Fruit fly (Drosophila melanogaster) Kc167 (cell line): ENCODE results near the gene eEF1delta.

Experiments used
- Myc ChIP-seq: fragments of >200 bp; optimal IDR thresholded peaks from 2 replicates; lab custom pipeline; 2017; ENCODE audit warnings: missing external identifiers
- Sin3A ChIP-seq: fragments of >200 bp; optimal IDR thresholded peaks from 2 replicates; lab custom pipeline; 2018; ENCODE audit warnings: missing external identifiers
- h ChIP-seq: fragments of >200 bp; optimal IDR thresholded peaks from 3 replicates; lab custom pipeline; 2018; ENCODE audit warnings: missing external identifiers
- insv ChIP-seq: fragments of >200 bp; optimal IDR thresholded peaks from 3 replicates; lab custom pipeline; 2018; ENCODE audit warnings: missing external identifiers
- psq ChIP-seq: fragments of >200 bp; optimal IDR thresholded peaks from 2 replicates; lab custom pipeline; 2017; ENCODE audit warnings: missing external identifiers
- ttk ChIP-seq: sonication (Bioruptor generic); optimal IDR thresholded peaks from 2 replicates; lab custom pipeline; 2017; ENCODE audit warnings: missing external identifiers

Gene eEF1delta

DNA sequence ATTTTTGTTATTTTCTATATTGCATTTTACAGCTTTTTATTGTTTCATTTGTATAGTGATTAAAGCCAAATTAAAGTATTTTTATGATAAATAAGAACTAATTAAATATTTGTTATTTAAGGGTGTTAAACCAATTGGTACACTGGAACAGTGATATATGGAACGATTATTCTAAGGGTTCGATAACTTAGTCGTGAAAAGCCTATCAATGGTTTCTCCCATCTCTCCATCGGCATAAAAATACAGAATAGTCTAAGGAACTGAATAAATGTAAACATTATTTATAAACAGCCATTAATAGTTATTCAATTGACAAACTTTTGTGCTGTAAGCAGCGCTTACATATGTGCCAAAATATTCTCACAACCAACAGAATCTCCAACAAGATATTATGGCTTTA, 32.8 kb downstream of the eEF1delta start, which contains the start of gene Mob3:
Gene Mob3, plus strand, starts transcription at position 208 of the 400 bp plus-strand sequence.
- TF ChIP-seq Myc (lab: Kevin White, UChicago) = no peak
- no peak for TF ChIP-seq Sin3A (lab: Kevin White, UChicago)
- no peak for TF ChIP-seq insv (lab: Kevin White, UChicago)
- TF ChIP-seq h (lab: Kevin White, UChicago) = no peak
- no peak for TF ChIP-seq ttk (lab: Kevin White, UChicago)
- no peak for TF ChIP-seq psq (lab: Kevin White, UChicago)

dm6 chr2L:10266511-10266910, 34.2 kb downstream of the eEF1delta start, which contains the start of gene CG4953:
CG4953 (plus strand) TSS chr2L:10266703.
- TF ChIP-seq psq (lab: Kevin White, UChicago) (no peak), ttk (lab: Kevin White, UChicago) (no peak), insv (lab: Kevin White, UChicago) (no peak), Myc (lab: Kevin White, UChicago) (no peak), h (lab: Kevin White, UChicago) (no peak), Sin3A (lab: Kevin White, UChicago) (no peak)

- TF ChIP-seq h (lab: Kevin White, UChicago) (no peak), psq (lab: Kevin White, UChicago) (no peak), Sin3A (lab: Kevin White, UChicago) (no peak), ttk (lab: Kevin White, UChicago) (no peak), Myc (lab: Kevin White, UChicago) (no peak), insv (lab: Kevin White, UChicago) (no peak)
These were observed 36.4 kb downstream of the eEF1delta start, which contains the start of gene CG4957 for dm6 chr2L:10268688-10269087. CG4957 (plus strand) TSS chr2L:10268872.

DNA sequence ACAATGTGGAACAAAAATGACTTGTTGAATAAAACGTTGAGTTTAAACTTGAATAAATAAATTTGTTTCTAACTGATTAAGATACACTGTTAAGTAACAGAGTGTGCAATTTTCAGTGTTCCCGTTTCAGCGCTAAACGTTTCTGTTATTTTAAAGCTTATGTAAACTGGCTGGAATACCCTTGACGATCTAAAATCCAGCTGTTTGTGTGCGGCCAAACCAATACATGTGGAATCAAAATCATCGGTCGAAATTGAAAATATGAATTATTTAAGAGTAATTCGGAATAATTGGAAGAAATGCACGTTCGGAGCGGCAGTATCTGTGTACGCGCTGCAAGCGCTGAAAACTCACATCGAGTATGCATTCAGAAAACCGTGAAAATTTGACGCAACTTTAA, 37.5 kb downstream of the eEF1delta start, which contains the start of gene Mulk:
Gene Mulk, plus strand, starts transcription at position 198 of the 400 bp plus-strand sequence.
- no peak for TF ChIP-seq ttk (lab: Kevin White, UChicago)
- no peak for TF ChIP-seq psq (lab: Kevin White, UChicago)
- TF ChIP-seq Sin3A (lab: Kevin White, UChicago) = no peak
- no peak for TF ChIP-seq insv (lab: Kevin White, UChicago)
- no peak for TF ChIP-seq Myc (lab: Kevin White, UChicago)
- TF ChIP-seq h (lab: Kevin White, UChicago) = no peak

dm6 chr2L:10272224-10272623, 39.9 kb downstream of the eEF1delta start, which contains the start of gene trk:
trk (minus strand) TSS chr2L:10272324.
- no peak for TF ChIP-seq Myc (lab: Kevin White, UChicago)
- no peak for TF ChIP-seq insv (lab: Kevin White, UChicago)
- TF ChIP-seq Sin3A (lab: Kevin White, UChicago) = no peak
- no peak for TF ChIP-seq psq (lab: Kevin White, UChicago)
- TF ChIP-seq ttk (lab: Kevin White, UChicago) = no peak
- TF ChIP-seq h (lab: Kevin White, UChicago) = no peak

DNA sequence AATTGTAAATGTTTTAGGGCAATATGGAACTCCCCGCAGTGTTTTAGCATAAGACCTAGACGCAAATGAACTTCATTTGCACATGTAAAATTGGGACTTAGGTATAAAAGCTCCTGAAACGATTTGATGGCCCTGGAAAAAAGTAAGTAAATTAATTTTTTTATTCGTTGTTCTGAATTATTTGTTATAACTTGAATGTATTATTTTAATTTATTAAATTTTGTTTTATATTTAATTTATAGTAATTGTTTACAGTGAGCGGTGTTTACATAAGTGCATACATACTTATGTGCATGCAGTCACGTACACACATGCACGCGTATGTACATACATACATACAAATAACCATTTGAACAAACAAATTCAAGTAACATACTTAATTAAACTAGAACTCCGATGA, 44.1 kb downstream of the eEF1delta start:
- TF ChIP-seq psq (lab: Kevin White, UChicago) (no peak), Sin3A (lab: Kevin White, UChicago) (no peak), ttk (lab: Kevin White, UChicago) (no peak), insv (lab: Kevin White, UChicago) (no peak), Myc (lab: Kevin White, UChicago) (no peak), h (lab: Kevin White, UChicago) (no peak)

dm6 chr2L:10276846-10277245, 44.5 kb downstream of the eEF1delta start:
- TF ChIP-seq h (lab: Kevin White, UChicago) (no peak), ttk (lab: Kevin White, UChicago) (no peak), psq (lab: Kevin White, UChicago) (no peak), insv (lab: Kevin White, UChicago) (no peak), Myc (lab: Kevin White, UChicago) (no peak), Sin3A (lab: Kevin White, UChicago) (no peak)

- TF ChIP-seq psq (lab: Kevin White, UChicago) (no peak), Sin3A (lab: Kevin White, UChicago) (no peak), h (lab: Kevin White, UChicago) (no peak), ttk (lab: Kevin White, UChicago) (no peak), Myc (lab: Kevin White, UChicago) (no peak), insv (lab: Kevin White, UChicago) (no peak)
These were observed 45.1 kb downstream of the eEF1delta start for dm6 chr2L:10277362-10277761.

- no peak for TF ChIP-seq Sin3A (lab: Kevin White, UChicago)
- TF ChIP-seq ttk (lab: Kevin White, UChicago) = no peak
- no peak for TF ChIP-seq insv (lab: Kevin White, UChicago)
- TF ChIP-seq psq (lab: Kevin White, UChicago) = no peak
These were observed 46.4 kb downstream of the eEF1delta start, which contains the start of gene Utx for dm6 chr2L:10278658-10279057. Utx (minus strand) TSS chr2L:10278811.

DNA sequence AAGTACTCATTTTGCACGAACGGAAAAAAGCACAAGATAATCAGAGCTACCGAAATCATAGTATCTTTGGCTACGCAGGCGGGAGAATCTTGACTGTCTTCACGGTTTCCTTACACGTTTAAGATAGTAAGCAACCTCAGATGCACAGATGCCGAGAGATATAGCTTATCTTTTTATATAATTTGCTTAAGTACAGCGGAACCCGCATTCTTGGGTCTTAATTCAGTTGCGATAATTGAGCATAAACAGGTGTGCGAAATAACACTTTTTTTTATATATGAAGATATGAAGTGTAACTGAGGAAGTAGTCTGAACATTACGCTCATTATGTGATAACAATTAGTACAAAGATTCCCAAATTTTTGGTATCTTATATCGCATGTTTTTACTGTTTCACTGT, 48.5 kb downstream of the eEF1delta start, which contains the start of gene CG34043:
Gene CG34043, minus strand, starts transcription at position 101 of the 400 bp plus-strand sequence.
- TF ChIP-seq Sin3A (lab: Kevin White, UChicago) (no peak), h (lab: Kevin White, UChicago) (no peak), psq (lab: Kevin White, UChicago) (no peak), ttk (lab: Kevin White, UChicago) (no peak), Myc (lab: Kevin White, UChicago) (no peak), insv (lab: Kevin White, UChicago) (no peak)
